Fruit fly (Drosophila melanogaster): ENCODE measurements around the gene CG7330.

DNA sequence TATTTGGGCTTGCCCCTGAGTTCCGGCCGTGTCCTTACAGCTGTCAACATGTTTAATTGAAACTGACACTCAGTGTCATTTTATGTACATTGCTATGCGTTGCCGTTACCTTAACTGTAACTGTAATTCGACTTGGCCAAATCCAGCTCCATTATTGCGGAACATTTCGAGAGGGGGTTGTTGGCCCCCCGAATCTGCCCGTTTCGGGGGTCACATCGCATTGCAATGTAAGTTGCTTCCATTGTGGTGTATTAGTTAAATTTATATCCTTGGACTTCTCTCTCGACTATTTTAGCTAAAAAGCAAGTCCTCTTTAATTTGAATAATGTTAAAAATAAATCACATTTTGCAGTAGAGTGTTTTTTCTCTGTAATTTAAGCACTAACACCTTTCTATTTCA lies 24.6 kb upstream of the CG7330 start:
- no peak for TF ChIP-seq gl (tag; optimal IDR thresholded peaks at IDR 0.05)
- TF ChIP-seq CG10348 (GFP tag; IDR thresholded peaks at IDR 0.05) = no peak
- no peak for TF ChIP-seq CG15710 (tag; optimal IDR thresholded peaks at IDR 0.05)
- TF ChIP-seq Ets98B (GFP tag; IDR thresholded peaks at IDR 0.05) = no peak

Measured in whole organism, pupa.